Worm (Caenorhabditis elegans): ENCODE measurements around the gene F21C10.19.
A peak's percentile ranks its signal among the peaks of the same experiment; 100 is the strongest.

DNA sequence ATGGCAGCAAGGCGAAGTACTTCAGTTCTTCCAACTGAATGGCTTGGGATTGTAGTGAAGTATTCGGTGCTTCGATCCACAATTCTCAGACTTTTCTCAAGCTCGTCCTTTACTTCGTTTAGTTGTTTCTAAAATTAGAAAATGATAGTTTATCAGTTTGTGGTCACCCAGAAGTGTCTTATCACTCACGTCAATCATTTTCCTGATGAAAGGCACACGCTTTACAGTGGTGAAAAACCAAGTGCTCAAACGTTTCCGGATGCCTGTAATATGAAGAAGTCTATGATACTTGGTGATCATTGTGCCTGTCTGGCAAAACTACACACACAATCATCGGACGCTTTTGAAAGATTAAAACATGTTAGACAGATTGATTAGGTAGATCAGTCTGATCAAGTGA is 15.3 kb downstream of the F21C10.19 start:
- TF ChIP-seq ama-1 (optimal IDR thresholded peaks at IDR 0.05) (no peak), mdl-1 (tag; optimal IDR thresholded peaks at IDR 0.05) (no peak), unc-30 (tag; optimal IDR thresholded peaks at IDR 0.05) (no peak), snpc-4 (tag; optimal IDR thresholded peaks at IDR 0.05) (no peak), nhr-11 (tag; optimal IDR thresholded peaks at IDR 0.05) (no peak), pag-3 (tag; optimal IDR thresholded peaks at IDR 0.05; ENCODE audit: borderline replicate concordance, insufficient read depth) (no peak), elt-2 (tag; optimal IDR thresholded peaks at IDR 0.05) (peak; percentile 90), unc-62 (GFP tag; optimal IDR thresholded peaks at IDR 0.05) (no peak), mef-2 (tag; optimal IDR thresholded peaks at IDR 0.05) (no peak)

All from whole organism, L1 larva.